Worm (Caenorhabditis elegans): ENCODE data around the gene ugt-14.

Gene ugt-14

ce11 chrV:4877587-4877986, 28.5 kb upstream of the ugt-14 start, which contains the start of gene T19H12.6:
Gene T19H12.6 (minus strand): TSS chrV:4877687.
- TF ChIP-seq ztf-11 (tag; optimal IDR thresholded peaks at IDR 0.05) (no peak), nhr-2 (tag; optimal IDR thresholded peaks at IDR 0.05) (no peak), hlh-1 (tag; optimal IDR thresholded peaks at IDR 0.05) (no peak), nhr-237 (tag; optimal IDR thresholded peaks at IDR 0.05) (no peak), ceh-43 (GFP tag; optimal IDR thresholded peaks at IDR 0.05) (no peak), lsy-2 (tag; optimal IDR thresholded peaks at IDR 0.05) (no peak), bed-3 (GFP tag; optimal IDR thresholded peaks at IDR 0.05) (no peak), flh-1 (GFP tag; optimal IDR thresholded peaks at IDR 0.05) (no peak), nhr-76 (tag; optimal IDR thresholded peaks at IDR 0.05) (no peak), mep-1 (tag; optimal IDR thresholded peaks at IDR 0.05) (no peak), ham-2 (GFP tag; optimal IDR thresholded peaks at IDR 0.05) (no peak), mls-2 (tag; optimal IDR thresholded peaks at IDR 0.05) (no peak), unc-39 (tag; optimal IDR thresholded peaks at IDR 0.05) (no peak), nhr-12 (tag; optimal IDR thresholded peaks at IDR 0.05) (no peak), unc-62 (GFP tag; optimal IDR thresholded peaks at IDR 0.05) (no peak), elt-1 (tag; optimal IDR thresholded peaks at IDR 0.05; ENCODE audit: borderline replicate concordance, insufficient read depth) (no peak), unc-120 (tag; optimal IDR thresholded peaks at IDR 0.05; ENCODE audit: poor library complexity, severe bottlenecking) (no peak)

DNA sequence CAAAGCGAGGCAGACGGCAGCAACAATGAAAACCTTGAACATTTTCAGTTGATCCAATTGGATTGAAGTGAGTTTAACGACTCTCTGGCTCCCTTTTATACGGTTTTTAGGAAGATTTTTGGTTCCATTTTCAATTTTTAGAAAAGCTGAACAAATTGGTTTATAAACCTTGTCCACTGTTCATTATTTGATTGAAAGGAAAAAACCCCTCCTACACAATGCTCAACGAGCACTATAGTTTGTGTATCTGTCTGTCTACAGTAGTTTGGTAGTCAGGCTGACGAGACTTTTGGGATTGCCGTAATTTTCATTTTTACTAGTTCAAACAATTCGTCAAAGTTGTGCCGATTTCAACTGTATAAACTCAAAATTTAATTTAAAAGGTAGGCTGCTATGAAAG, 26.8 kb upstream of the ugt-14 start, which contains the start of gene T19H12.15:
T19H12.15 (minus strand) TSS at position 101 of the 400 bp plus-strand sequence.
- TF ChIP-seq ztf-11 (tag; optimal IDR thresholded peaks at IDR 0.05) (no peak), unc-62 (GFP tag; optimal IDR thresholded peaks at IDR 0.05) (no peak), flh-1 (GFP tag; optimal IDR thresholded peaks at IDR 0.05) (no peak)

- TF ChIP-seq ces-1 (GFP tag; optimal IDR thresholded peaks at IDR 0.05): no peak
- TF ChIP-seq lsy-2 (tag; optimal IDR thresholded peaks at IDR 0.05): no peak
- TF ChIP-seq nhr-237 (tag; optimal IDR thresholded peaks at IDR 0.05): no peak
- TF ChIP-seq sptf-1 (tag; optimal IDR thresholded peaks at IDR 0.05): no peak
- no peak for TF ChIP-seq ceh-39 (tag; optimal IDR thresholded peaks at IDR 0.05)
Observed at ce11 chrV:4881377-4881776, 24.7 kb upstream of the ugt-14 start, which contains the start of gene str-32. Gene str-32 (minus strand): TSS chrV:4881477.

ce11 chrV:4884490-4884889, 21.6 kb upstream of the ugt-14 start, which contains the start of gene T19H12.12:
Gene T19H12.12 (plus strand): TSS chrV:4884790.
- no peak for TF ChIP-seq lin-32 (GFP tag; optimal IDR thresholded peaks at IDR 0.05)
- no peak for TF ChIP-seq nhr-237 (tag; optimal IDR thresholded peaks at IDR 0.05)
- TF ChIP-seq nhr-28 (tag; optimal IDR thresholded peaks at IDR 0.05): no peak
- no peak for TF ChIP-seq elt-1 (tag; optimal IDR thresholded peaks at IDR 0.05; ENCODE audit: borderline replicate concordance, insufficient read depth)
- TF ChIP-seq ces-1 (GFP tag; optimal IDR thresholded peaks at IDR 0.05): no peak
- no peak for TF ChIP-seq blmp-1 (tag; optimal IDR thresholded peaks at IDR 0.05)
- TF ChIP-seq ham-2 (GFP tag; optimal IDR thresholded peaks at IDR 0.05): no peak
- no peak for TF ChIP-seq mab-5 (tag; optimal IDR thresholded peaks at IDR 0.05)
- no peak for TF ChIP-seq unc-120 (tag; optimal IDR thresholded peaks at IDR 0.05; ENCODE audit: poor library complexity, severe bottlenecking)
- TF ChIP-seq cnd-1 (tag; optimal IDR thresholded peaks at IDR 0.05): no peak
- no peak for TF ChIP-seq hlh-1 (tag; optimal IDR thresholded peaks at IDR 0.05)
- no peak for TF ChIP-seq drap-1 (GFP tag; optimal IDR thresholded peaks at IDR 0.05)
- TF ChIP-seq unc-39 (tag; optimal IDR thresholded peaks at IDR 0.05): no peak
- TF ChIP-seq bed-3 (GFP tag; optimal IDR thresholded peaks at IDR 0.05): no peak
- TF ChIP-seq M03D4.4 (tag; optimal IDR thresholded peaks at IDR 0.05): no peak
- TF ChIP-seq pha-4 (tag; optimal IDR thresholded peaks at IDR 0.05): no peak

- TF ChIP-seq unc-62 (GFP tag; optimal IDR thresholded peaks at IDR 0.05) (no peak), mep-1 (tag; optimal IDR thresholded peaks at IDR 0.05) (no peak), unc-39 (tag; optimal IDR thresholded peaks at IDR 0.05) (no peak), ces-1 (GFP tag; optimal IDR thresholded peaks at IDR 0.05) (no peak), pha-4 (tag; optimal IDR thresholded peaks at IDR 0.05) (no peak), ceh-83 (GFP tag; optimal IDR thresholded peaks at IDR 0.05) (no peak), unc-120 (tag; optimal IDR thresholded peaks at IDR 0.05; ENCODE audit: poor library complexity, severe bottlenecking) (no peak), tbx-8 (GFP tag; optimal IDR thresholded peaks at IDR 0.05) (no peak), nhr-237 (tag; optimal IDR thresholded peaks at IDR 0.05) (no peak), snpc-4 (tag; optimal IDR thresholded peaks at IDR 0.05) (no peak), lin-32 (GFP tag; optimal IDR thresholded peaks at IDR 0.05) (no peak), elt-3 (tag; optimal IDR thresholded peaks at IDR 0.05) (no peak), ham-2 (GFP tag; optimal IDR thresholded peaks at IDR 0.05) (no peak), nhr-76 (tag; optimal IDR thresholded peaks at IDR 0.05) (no peak), lin-13 (tag; optimal IDR thresholded peaks at IDR 0.05) (no peak), ztf-11 (tag; optimal IDR thresholded peaks at IDR 0.05) (no peak), elt-1 (tag; optimal IDR thresholded peaks at IDR 0.05; ENCODE audit: borderline replicate concordance, insufficient read depth) (no peak), sptf-1 (tag; optimal IDR thresholded peaks at IDR 0.05) (no peak), nhr-12 (tag; optimal IDR thresholded peaks at IDR 0.05) (no peak), bed-3 (GFP tag; optimal IDR thresholded peaks at IDR 0.05) (no peak)
Observed at ce11 chrV:4885372-4885771, 20.7 kb upstream of the ugt-14 start, which contains the start of gene T19H12.3. Gene T19H12.3 (plus strand): TSS chrV:4885672.
